Fruit fly (Drosophila melanogaster): Measurements from ENCODE around the gene CG16762.

Gene CG16762

dm6 chr3L:2467424-2467838, 8.0 kb downstream of the CG16762 start (continued):
- TF ChIP-seq CG33557 (GFP tag; optimal IDR thresholded peaks at IDR 0.05) (peak; percentile 38), Awh (GFP tag; IDR thresholded peaks at IDR 0.05) (peak; percentile 77; the same call in 1 of the 2 replicates), sc (optimal IDR thresholded peaks at IDR 0.05) (no peak), sc (GFP tag; optimal IDR thresholded peaks at IDR 0.05) (peak; percentile 23), zf30C (GFP tag; optimal IDR thresholded peaks at IDR 0.05) (peak; percentile 82), CG14710 (tag; optimal IDR thresholded peaks at IDR 0.05) (peak; percentile 79), Mad (GFP tag; optimal IDR thresholded peaks at IDR 0.05) (peak; percentile 10), ssp (GFP tag; IDR thresholded peaks at IDR 0.05) (peak; percentile 65), luna (GFP tag; optimal IDR thresholded peaks at IDR 0.05) (no peak), CG1529 (GFP tag; optimal IDR thresholded peaks at IDR 0.05) (peak; percentile 29), dm (GFP tag; optimal IDR thresholded peaks at IDR 0.05) (no peak), CG1233 (GFP tag; optimal IDR thresholded peaks at IDR 0.05) (peak; percentile 83), cad (GFP tag; optimal IDR thresholded peaks at IDR 0.05) (no peak), dan (GFP tag; IDR thresholded peaks at IDR 0.05) (no peak), ase (GFP tag; IDR thresholded peaks at IDR 0.05) (peak; percentile 72; the same call in 2 of the 3 replicates), CG10565 (GFP tag; optimal IDR thresholded peaks at IDR 0.05) (peak; percentile 1), CG8388 (GFP tag; optimal IDR thresholded peaks at IDR 0.05) (peak; percentile 73), sd (tag; optimal IDR thresholded peaks at IDR 0.05) (peak; percentile 9), insv (GFP tag; optimal IDR thresholded peaks at IDR 0.05) (no peak), bbx (GFP tag; IDR thresholded peaks at IDR 0.05; ENCODE audit: partially characterized antibody) (no peak), CG18764 (GFP tag; optimal IDR thresholded peaks at IDR 0.05) (peak; percentile 57), sens (GFP tag) (peak; percentile 92), crp (GFP tag; optimal IDR thresholded peaks at IDR 0.05) (no peak), CG13775 (GFP tag; optimal IDR thresholded peaks at IDR 0.05) (peak; percentile 62), chn (GFP tag; optimal IDR thresholded peaks at IDR 0.05) (peak; percentile 41), corto (GFP tag; optimal IDR thresholded peaks at IDR 0.05) (peak; percentile 71), Blimp-1 (GFP tag; optimal IDR thresholded peaks at IDR 0.05) (peak; percentile 63), pfk (GFP tag; optimal IDR thresholded peaks at IDR 0.05) (no peak), zen (tag; optimal IDR thresholded peaks at IDR 0.05) (peak; percentile 90), Ada2b (GFP tag; IDR thresholded peaks at IDR 0.05) (peak; percentile 64), CG14441 (GFP tag; IDR thresholded peaks at IDR 0.05) (peak; percentile 71), CG6175 (GFP tag; IDR thresholded peaks at IDR 0.05) (no peak), CG4282 (GFP tag; optimal IDR thresholded peaks at IDR 0.05) (no peak), fru (optimal IDR thresholded peaks at IDR 0.05) (no peak), CG33213 (GFP tag; optimal IDR thresholded peaks at IDR 0.05) (peak; percentile 35), onecut (GFP tag; IDR thresholded peaks at IDR 0.05) (peak; percentile 64), CG10147 (GFP tag; optimal IDR thresholded peaks at IDR 0.05) (peak; percentile 53), Hr51 (GFP tag; optimal IDR thresholded peaks at IDR 0.05) (peak; percentile 5 to 82), Aef1 (GFP tag; IDR thresholded peaks at IDR 0.05) (peak; percentile 42; the same call in 2 of the 3 replicates), CG15601 (tag; optimal IDR thresholded peaks at IDR 0.05) (no peak), kay (GFP tag; optimal IDR thresholded peaks at IDR 0.05) (peak; percentile 67), danr (GFP tag; IDR thresholded peaks at IDR 0.05) (no peak), BEAF-32 (GFP tag; optimal IDR thresholded peaks at IDR 0.05) (no peak), CG4424 (GFP tag; optimal IDR thresholded peaks at IDR 0.05) (peak; percentile 88), aop (GFP tag; IDR thresholded peaks at IDR 0.05) (no peak), D (optimal IDR thresholded peaks at IDR 0.05) (no peak), D (GFP tag; optimal IDR thresholded peaks at IDR 0.05) (peak; percentile 78), usp (GFP tag; optimal IDR thresholded peaks at IDR 0.05) (no peak), CG12391 (tag; optimal IDR thresholded peaks at IDR 0.05) (peak; percentile 78), disco-r (GFP tag; optimal IDR thresholded peaks at IDR 0.05) (no peak), az2 (GFP tag; optimal IDR thresholded peaks at IDR 0.05) (peak; percentile 67), CG4730 (GFP tag; IDR thresholded peaks at IDR 0.05) (peak; percentile 82; the same call in 1 of the 2 replicates)
